Worm (Caenorhabditis elegans): ENCODE measurements around the gene nduf-2.2.

ce11 chrIII:6450596-6450995, 14.4 kb upstream of the nduf-2.2 start, which contains the start of gene T26A5.6:
- TF ChIP-seq unc-62 (GFP tag; optimal IDR thresholded peaks at IDR 0.05 in 1 of 2) (no peak), unc-62 (tag; optimal IDR thresholded peaks at IDR 0.05) (no peak), fkh-10 (GFP tag; optimal IDR thresholded peaks at IDR 0.05) (no peak), lsy-2 (tag; optimal IDR thresholded peaks at IDR 0.05) (no peak), lin-15B (tag; optimal IDR thresholded peaks at IDR 0.05) (no peak), duxl-1 (tag; optimal IDR thresholded peaks at IDR 0.05; ENCODE audit: poor library complexity) (no peak), unc-39 (tag; optimal IDR thresholded peaks at IDR 0.05) (no peak), T26A8.4 (GFP tag; IDR thresholded peaks at IDR 0.05) (no peak), zfp-3 (GFP tag; conservative IDR thresholded peaks at IDR 0.05) (no peak), dpl-1 (GFP tag; optimal IDR thresholded peaks at IDR 0.05) (no peak), ces-1 (GFP tag; optimal IDR thresholded peaks at IDR 0.05) (no peak), pha-4 (GFP tag; IDR thresholded peaks at IDR 0.05) (no peak), pha-4 (tag; optimal IDR thresholded peaks at IDR 0.05) (no peak), aha-1 (tag) (no peak), T20F7.1 (GFP tag; optimal IDR thresholded peaks at IDR 0.05) (no peak), snpc-4 (tag; optimal IDR thresholded peaks at IDR 0.05) (no peak)

All from whole organism, L4 larva.